Worm (Caenorhabditis elegans) whole organism, mixed stage, embryonic: ENCODE results near the gene srw-21.

Experiments
- lsy-2 ChIP-seq: fragments of 150-350 bp; optimal IDR thresholded peaks from 2 replicates; lab custom pipeline; 2014; ENCODE audit warnings: missing biosample characterization, missing genetic modification characterization
- nhr-12 ChIP-seq: fragments of 150-350 bp; optimal IDR thresholded peaks from 2 replicates; lab custom pipeline; 2014; ENCODE audit warnings: missing biosample characterization, missing genetic modification characterization
- unc-62 ChIP-seq: fragments of 150-350 bp; optimal IDR thresholded peaks from 2 replicates; lab custom pipeline; 2014; ENCODE audit warnings: missing biosample characterization, missing genetic modification reagents, missing genetic modification characterization

ce11 chrV:15444615-15445014, 43.2 kb upstream of the srw-21 start, which contains the start of gene T26H5.9:
- TF ChIP-seq unc-62 (GFP tag; lab: Kevin White, UChicago) (no peak), nhr-12 (tag; lab: Kevin White, UChicago) (no peak), lsy-2 (tag; lab: Kevin White, UChicago) (no peak)
